Worm (Caenorhabditis elegans) whole organism, L2 larva: ENCODE measurements around the gene pycr-4.

Experiments used
- C34F6.9 ChIP-seq: fragments of 150-350 bp; optimal IDR thresholded peaks from 2 replicates; lab custom pipeline; 2014; ENCODE audit warnings: missing biosample characterization, missing genetic modification characterization
- F13H6.1 ChIP-seq: sonication (generic microtip); optimal IDR thresholded peaks from 2 replicates; lab custom pipeline; 2016; ENCODE audit warnings: missing genetic modification characterization, missing compliant biosample characterization
- R02D3.7 ChIP-seq: fragments of 150-350 bp; optimal IDR thresholded peaks from 2 replicates; lab custom pipeline; 2014; ENCODE audit warnings: missing biosample characterization, missing genetic modification characterization
- Y55F3AM.14 ChIP-seq: fragments of 200-800 bp; sonication (Bioruptor generic); optimal IDR thresholded peaks from 2 replicates; lab custom pipeline; 2018; ENCODE audit warnings: mild to moderate bottlenecking, missing genetic modification characterization, missing compliant biosample characterization
- alr-1 ChIP-seq: fragments of 150-350 bp; optimal IDR thresholded peaks from 2 replicates; lab custom pipeline; 2014; ENCODE audit warnings: missing biosample characterization, missing genetic modification characterization
- aly-2 ChIP-seq: fragments of 150-350 bp; optimal IDR thresholded peaks from 2 replicates; lab custom pipeline; 2014; ENCODE audit warnings: missing biosample characterization, missing genetic modification characterization
- ama-1 ChIP-seq: fragments of 150-350 bp; optimal IDR thresholded peaks from 2 replicates; lab custom pipeline; 2018; ENCODE audit warnings: inconsistent platforms
- blmp-1 ChIP-seq: sonication (generic microtip); optimal IDR thresholded peaks from 2 replicates; lab custom pipeline; 2017; ENCODE audit warnings: missing genetic modification characterization, mild to moderate bottlenecking, missing compliant biosample characterization, antibody characterized with exemption, moderate library complexity; ENCODE audit not compliant: insufficient read depth
- ceh-16 ChIP-seq: fragments of 150-350 bp; optimal IDR thresholded peaks from 2 replicates; lab custom pipeline; 2014; ENCODE audit warnings: missing biosample characterization, missing genetic modification characterization
- ceh-82 ChIP-seq: fragments of 150-350 bp; optimal IDR thresholded peaks from 2 replicates; lab custom pipeline; 2014; ENCODE audit warnings: missing biosample characterization, missing genetic modification characterization
- crh-2 ChIP-seq: sonication (generic microtip); optimal IDR thresholded peaks from 2 replicates; lab custom pipeline; 2017; ENCODE audit warnings: missing biosample characterization, missing genetic modification characterization
- dmd-4 ChIP-seq: sonication (generic microtip); optimal IDR thresholded peaks from 2 replicates; lab custom pipeline; 2017; ENCODE audit warnings: missing biosample characterization, missing genetic modification characterization
- egl-27 ChIP-seq: sonication (generic microtip); optimal IDR thresholded peaks from 3 replicates; lab custom pipeline; 2017; ENCODE audit warnings: missing biosample characterization, missing genetic modification reagents, missing genetic modification characterization
- elt-1 ChIP-seq: fragments of 150-350 bp; optimal IDR thresholded peaks from 2 replicates; lab custom pipeline; 2014; ENCODE audit warnings: missing biosample characterization, missing genetic modification characterization
- elt-3 ChIP-seq: sonication (generic microtip); optimal IDR thresholded peaks from 2 replicates; lab custom pipeline; 2017; ENCODE audit warnings: missing biosample characterization, missing genetic modification characterization
- fos-1 ChIP-seq: fragments of 150-350 bp; optimal IDR thresholded peaks from 2 replicates; lab custom pipeline; 2014; ENCODE audit warnings: missing biosample characterization, missing genetic modification characterization
- gmeb-1 ChIP-seq: fragments of 150-350 bp; optimal IDR thresholded peaks from 2 replicates; lab custom pipeline; 2014; ENCODE audit warnings: missing biosample characterization, missing genetic modification characterization
- lin-13 ChIP-seq: fragments of 150-350 bp; optimal IDR thresholded peaks from 2 replicates; lab custom pipeline; 2014; ENCODE audit warnings: missing biosample characterization, missing genetic modification reagents, missing genetic modification characterization
- lin-39 ChIP-seq: fragments of 150-350 bp; optimal IDR thresholded peaks from 2 replicates; lab custom pipeline; 2014; ENCODE audit warnings: missing biosample characterization, missing genetic modification reagents, missing genetic modification characterization
- lsy-2 ChIP-seq, 2 experiments: fragments of 150-350 bp in 1 of 2; sonication (generic microtip) in 1 of 2; optimal IDR thresholded peaks; 2 replicates each; lab custom pipeline; 2014 to 2017; ENCODE audit warnings: missing biosample characterization in 2 of 2, missing genetic modification characterization in 2 of 2
- mab-5 ChIP-seq: fragments of 150-350 bp; optimal IDR thresholded peaks from 2 replicates; lab custom pipeline; 2014; ENCODE audit warnings: missing biosample characterization, missing genetic modification characterization
- mbf-1 ChIP-seq: sonication (generic microtip); optimal IDR thresholded peaks from 2 replicates; lab custom pipeline; 2017; ENCODE audit warnings: missing biosample characterization, missing genetic modification characterization
- mdl-1 ChIP-seq, 2 experiments: fragments of 150-350 bp in 1 of 2; sonication (generic microtip) in 1 of 2; optimal IDR thresholded peaks; 2 replicates each; lab custom pipeline; 2017; ENCODE audit warnings: missing biosample characterization in 2 of 2, missing genetic modification characterization in 2 of 2
- nhr-10 ChIP-seq: sonication (generic microtip); optimal IDR thresholded peaks from 2 replicates; lab custom pipeline; 2017; ENCODE audit warnings: missing biosample characterization, missing genetic modification characterization
- nhr-11 ChIP-seq: fragments of 150-350 bp; optimal IDR thresholded peaks from 2 replicates; lab custom pipeline; 2014; ENCODE audit warnings: missing biosample characterization, missing genetic modification characterization
- nhr-12 ChIP-seq: fragments of 150-350 bp; optimal IDR thresholded peaks from 2 replicates; lab custom pipeline; 2014; ENCODE audit warnings: missing biosample characterization, missing genetic modification characterization
- nhr-129 ChIP-seq: fragments of 150-350 bp; optimal IDR thresholded peaks from 2 replicates; lab custom pipeline; 2014; ENCODE audit warnings: missing biosample characterization, missing genetic modification characterization
- nhr-21 ChIP-seq: fragments of 150-350 bp; optimal IDR thresholded peaks from 2 replicates; lab custom pipeline; 2014; ENCODE audit warnings: missing biosample characterization, missing genetic modification characterization
- nhr-23 ChIP-seq: fragments of 150-350 bp; optimal IDR thresholded peaks from 2 replicates; lab custom pipeline; 2014; ENCODE audit warnings: missing biosample characterization, missing genetic modification reagents, missing genetic modification characterization
- nhr-237 ChIP-seq: fragments of 150-350 bp; optimal IDR thresholded peaks from 2 replicates; lab custom pipeline; 2014; ENCODE audit warnings: missing biosample characterization, missing genetic modification characterization
- nhr-25 ChIP-seq: fragments of 150-350 bp; sonication (generic microtip); optimal IDR thresholded peaks from 3 replicates; lab custom pipeline; 2014; ENCODE audit warnings: missing biosample characterization, missing genetic modification characterization
- nhr-6 ChIP-seq: fragments of 150-350 bp; optimal IDR thresholded peaks from 2 replicates; lab custom pipeline; 2014; ENCODE audit warnings: missing biosample characterization, missing genetic modification characterization
- nhr-77 ChIP-seq: fragments of 150-350 bp; optimal IDR thresholded peaks from 2 replicates; lab custom pipeline; 2014; ENCODE audit warnings: missing biosample characterization, missing genetic modification characterization
- peb-1 ChIP-seq: fragments of 150-350 bp; optimal IDR thresholded peaks from 2 replicates; lab custom pipeline; 2014; ENCODE audit warnings: missing biosample characterization, missing genetic modification characterization
- sem-4 ChIP-seq: fragments of 150-350 bp; optimal IDR thresholded peaks from 2 replicates; lab custom pipeline; 2014; ENCODE audit warnings: missing biosample characterization, missing genetic modification reagents, missing genetic modification characterization
- skn-1 ChIP-seq: sonication (generic microtip); optimal IDR thresholded peaks from 2 replicates; lab custom pipeline; 2017; ENCODE audit warnings: missing biosample characterization, missing genetic modification characterization
- sma-3 ChIP-seq: sonication (generic microtip); optimal IDR thresholded peaks from 2 replicates; lab custom pipeline; 2016; ENCODE audit warnings: missing genetic modification reagents, missing genetic modification characterization, missing compliant biosample characterization
- sma-9 ChIP-seq, 2 experiments: fragments of 150-350 bp in 1 of 2; sonication (generic microtip) in 1 of 2; optimal IDR thresholded peaks; 2 replicates each; lab custom pipeline; 2014 to 2016; ENCODE audit warnings: missing genetic modification characterization in 2 of 2, mild to moderate bottlenecking in 1 of 2, missing biosample characterization in 1 of 2, missing compliant biosample characterization in 1 of 2, missing genetic modification reagents in 1 of 2, moderate library complexity in 1 of 2
- unc-39 ChIP-seq: fragments of 150-350 bp; optimal IDR thresholded peaks from 2 replicates; lab custom pipeline; 2014; ENCODE audit warnings: missing biosample characterization, missing genetic modification characterization
- unc-55 ChIP-seq: fragments of 150-350 bp; sonication (generic microtip); optimal IDR thresholded peaks from 3 replicates; lab custom pipeline; 2014; ENCODE audit warnings: missing biosample characterization, missing genetic modification reagents, missing genetic modification characterization
- unc-62 ChIP-seq: fragments of 150-350 bp; optimal IDR thresholded peaks from 2 replicates; lab custom pipeline; 2014; ENCODE audit warnings: missing biosample characterization, missing genetic modification reagents, missing genetic modification characterization
- zag-1 ChIP-seq: fragments of 150-350 bp; optimal IDR thresholded peaks from 2 replicates; lab custom pipeline; 2014; ENCODE audit warnings: missing biosample characterization, missing genetic modification characterization
- ztf-1 ChIP-seq: fragments of 200-800 bp; sonication (Bioruptor generic); conservative IDR thresholded peaks from 2 replicates; pipeline ENCODE4 v1.3.6; 2022; ENCODE audit warnings: missing genetic modification characterization, missing compliant biosample characterization
- ztf-11 ChIP-seq: sonication (generic microtip); optimal IDR thresholded peaks from 2 replicates; lab custom pipeline; 2017; ENCODE audit warnings: missing biosample characterization, missing genetic modification characterization
- ztf-4 ChIP-seq: fragments of 150-350 bp; optimal IDR thresholded peaks from 2 replicates; lab custom pipeline; 2014; ENCODE audit warnings: missing biosample characterization, missing genetic modification characterization

The pycr-4 gene

DNA sequence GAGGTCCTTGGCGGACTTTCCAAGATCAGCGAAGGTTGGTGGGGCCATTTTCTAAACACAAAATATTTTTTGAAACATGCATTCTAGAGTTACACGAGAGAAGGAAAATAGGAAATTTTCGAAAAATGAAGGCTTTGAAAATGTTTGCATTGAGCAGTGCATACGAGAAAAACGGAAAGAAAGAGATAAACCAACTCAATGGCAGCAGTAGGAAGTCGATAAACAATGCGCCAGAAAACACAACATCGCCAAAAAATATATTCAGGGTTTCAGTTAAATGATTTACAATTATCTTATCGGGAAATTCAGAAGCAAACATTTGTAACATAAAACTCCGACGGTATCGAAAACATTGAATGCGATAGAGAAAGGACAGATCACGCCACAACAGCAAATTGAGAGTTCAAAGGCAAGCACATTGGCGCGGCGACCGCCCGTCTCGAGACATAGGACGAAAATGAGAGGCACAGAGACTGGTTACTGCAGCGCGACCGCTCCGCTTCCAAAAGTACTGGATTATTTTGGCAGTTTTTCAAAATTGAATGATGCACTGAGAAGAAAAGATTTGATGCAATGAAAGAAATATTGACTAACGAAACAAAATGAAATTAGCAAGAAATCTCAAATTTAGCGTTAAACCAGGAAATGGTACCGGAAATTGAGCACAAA, 30.9 kb upstream of the pycr-4 start, which contains the start of the genes vdac-1 and R05G6.5 (continued):
- peak; percentile 80 for TF ChIP-seq lin-13 (GFP tag; lab: Kevin White, UChicago)
- TF ChIP-seq gmeb-1 (tag; lab: Kevin White, UChicago): peak; percentile 89
- TF ChIP-seq peb-1 (tag; lab: Kevin White, UChicago): no peak
- TF ChIP-seq elt-1: no peak
- TF ChIP-seq ceh-82: no peak
- TF ChIP-seq elt-3 (tag; lab: Kevin White, UChicago): no peak
- peak; percentile 57 for TF ChIP-seq blmp-1 (tag; lab: Kevin White, UChicago)
- TF ChIP-seq lin-39: no peak
- no peak for TF ChIP-seq alr-1 (tag; lab: Kevin White, UChicago)
- peak; percentile 51 for TF ChIP-seq ztf-4 (tag; lab: Kevin White, UChicago)
- no peak for TF ChIP-seq dmd-4 (tag; lab: Kevin White, UChicago)
- TF ChIP-seq, all 48 proteins: peak for 24

DNA sequence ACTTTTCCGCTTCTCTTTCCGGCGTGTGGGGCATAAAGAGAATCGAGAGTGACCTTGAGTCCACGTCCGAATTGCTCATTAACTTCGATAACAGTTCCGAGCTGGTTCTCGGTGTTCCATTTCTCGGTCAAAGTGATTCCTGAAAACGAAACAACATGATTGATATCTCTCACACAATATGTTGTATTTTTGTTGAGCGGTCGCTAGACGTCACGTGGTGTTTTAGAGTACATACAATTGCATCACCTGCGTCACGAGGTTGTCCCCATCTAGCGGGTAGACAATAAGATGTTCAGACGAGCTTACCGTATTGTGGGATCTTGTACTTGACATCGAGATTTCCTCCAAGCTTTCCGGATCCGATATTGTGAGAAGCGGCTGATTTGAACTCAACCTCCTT, 30.2 kb upstream of the pycr-4 start:
- TF ChIP-seq nhr-21 (peak; percentile 65), ztf-4 (tag; lab: Kevin White, UChicago) (no peak), ceh-82 (no peak), nhr-6 (tag; lab: Kevin White, UChicago) (no peak), aly-2 (tag; lab: Kevin White, UChicago) (no peak), fos-1 (tag; lab: Kevin White, UChicago) (no peak), nhr-129 (tag; lab: Kevin White, UChicago) (peak; percentile 99), sma-3 (GFP tag; lab: Kevin White, UChicago) (peak; percentile 28), nhr-10 (tag; lab: Kevin White, UChicago) (no peak), elt-1 (no peak), mbf-1 (no peak), F13H6.1 (tag; lab: Kevin White, UChicago) (peak; percentile 35), egl-27 (tag; lab: Kevin White, UChicago) (no peak), crh-2 (tag; lab: Kevin White, UChicago) (peak; percentile 29), ztf-1 (GFP tag; lab: Robert Waterston, UW) (no peak), unc-39 (tag; lab: Kevin White, UChicago) (no peak), Y55F3AM.14 (GFP tag; lab: Kevin White, UChicago) (no peak), ztf-11 (no peak), nhr-25 (tag; lab: Kevin White, UChicago) (peak; percentile 58), unc-62 (no peak), lsy-2 (tag; optimal IDR thresholded peaks at IDR 0.05; lab: Kevin White, UChicago) (peak in 1 of 2 experiments; percentile 61), nhr-12 (no peak), ama-1 (lab: Kevin White, UChicago) (peak; percentile 35), skn-1 (tag; lab: Kevin White, UChicago) (no peak), sem-4 (tag; lab: Kevin White, UChicago) (peak; percentile 22), C34F6.9 (tag; lab: Kevin White, UChicago) (peak; percentile 24), elt-3 (tag; lab: Kevin White, UChicago) (no peak), mdl-1 (tag; optimal IDR thresholded peaks at IDR 0.05; lab: Kevin White, UChicago) (peak in 1 of 2 experiments; percentile 1), R02D3.7 (tag; lab: Kevin White, UChicago) (no peak), gmeb-1 (tag; lab: Kevin White, UChicago) (peak; percentile 56), blmp-1 (tag; lab: Kevin White, UChicago) (no peak), nhr-23 (tag; lab: Kevin White, UChicago) (no peak), sma-9 (GFP tag; optimal IDR thresholded peaks at IDR 0.05; lab: Kevin White, UChicago) (peak; percentile 62), sma-9 (tag; optimal IDR thresholded peaks at IDR 0.05; lab: Kevin White, UChicago) (no peak), mab-5 (no peak), nhr-11 (tag; lab: Kevin White, UChicago) (no peak), nhr-237 (tag; lab: Kevin White, UChicago) (no peak), zag-1 (no peak), unc-55 (no peak), nhr-77 (no peak), lin-13 (GFP tag; lab: Kevin White, UChicago) (peak; percentile 21), lin-39 (no peak), ceh-16 (tag; lab: Kevin White, UChicago) (no peak), alr-1 (tag; lab: Kevin White, UChicago) (no peak)
- TF ChIP-seq, all 48 proteins: peak for 14
